Fruit fly (Drosophila melanogaster): ENCODE data around the gene grp.

DNA sequence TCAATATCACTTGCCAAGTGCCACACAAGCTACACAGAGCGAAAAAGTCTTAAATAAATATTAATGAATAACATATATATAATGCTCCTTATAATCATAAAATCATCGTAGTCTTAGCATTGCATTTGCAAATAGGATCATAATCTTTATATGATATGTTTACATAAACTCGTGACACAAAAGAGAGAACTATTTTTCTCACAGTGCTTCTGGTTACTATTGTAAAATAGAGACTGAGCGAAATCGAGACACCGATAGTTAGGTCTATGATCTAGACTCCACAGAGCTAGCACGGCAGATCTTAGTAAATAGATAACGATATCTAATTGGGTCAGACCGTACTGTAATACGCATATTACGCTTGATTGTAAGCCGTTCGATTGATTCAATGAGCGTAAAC lies 29.8 kb downstream of the grp start:
- TF ChIP-seq psq (optimal IDR thresholded peaks at IDR 0.05) (no peak), pan (optimal IDR thresholded peaks at IDR 0.05) (no peak), Dll (optimal IDR thresholded peaks at IDR 0.05) (no peak)
